Worm (Caenorhabditis elegans): ENCODE data around the gene smf-3.

smf-3 gene

ce11 chrIV:2618611-2619010, at the start of gene smf-3:
smf-3 (plus strand) TSS chrIV:2618869.
- TF ChIP-seq flt-1 (GFP tag; IDR thresholded peaks at IDR 0.05) = no peak
- TF ChIP-seq T22C8.4 (GFP tag; IDR thresholded peaks at IDR 0.05) = no peak
- TF ChIP-seq ztf-29 (GFP tag; IDR thresholded peaks at IDR 0.05) = no peak
- TF ChIP-seq ztf-23 (GFP tag; IDR thresholded peaks at IDR 0.05) = no peak
- TF ChIP-seq klf-2 (GFP tag; conservative IDR thresholded peaks at IDR 0.05) = no peak
- no peak for TF ChIP-seq tab-1 (GFP tag; IDR thresholded peaks at IDR 0.05)
- no peak for TF ChIP-seq ref-1 (GFP tag; conservative IDR thresholded peaks at IDR 0.05)
- TF ChIP-seq cog-1 (tag; optimal IDR thresholded peaks at IDR 0.05) = no peak
- TF ChIP-seq med-1 (GFP tag; optimal IDR thresholded peaks at IDR 0.05; ENCODE audit: insufficient read depth) = no peak

- TF ChIP-seq flt-1 (GFP tag; IDR thresholded peaks at IDR 0.05) (no peak), klf-2 (GFP tag; conservative IDR thresholded peaks at IDR 0.05) (no peak), cog-1 (tag; optimal IDR thresholded peaks at IDR 0.05) (no peak), ref-1 (GFP tag; conservative IDR thresholded peaks at IDR 0.05) (no peak), tab-1 (GFP tag; IDR thresholded peaks at IDR 0.05) (no peak), T22C8.4 (GFP tag; IDR thresholded peaks at IDR 0.05) (no peak), ztf-29 (GFP tag; IDR thresholded peaks at IDR 0.05) (no peak), med-1 (GFP tag; optimal IDR thresholded peaks at IDR 0.05; ENCODE audit: insufficient read depth) (no peak), ztf-23 (GFP tag; IDR thresholded peaks at IDR 0.05) (no peak)
Measured at ce11 chrIV:2572107-2572506, 46.6 kb upstream of the smf-3 start, which contains the start of gene Y69A2AR.51. Y69A2AR.51 (plus strand) TSS chrIV:2572407.

ce11 chrIV:2573122-2573521, 45.5 kb upstream of the smf-3 start:
- TF ChIP-seq cog-1 (tag; optimal IDR thresholded peaks at IDR 0.05) (no peak), T22C8.4 (GFP tag; IDR thresholded peaks at IDR 0.05) (no peak), ztf-29 (GFP tag; IDR thresholded peaks at IDR 0.05) (no peak), klf-2 (GFP tag; conservative IDR thresholded peaks at IDR 0.05) (no peak), flt-1 (GFP tag; IDR thresholded peaks at IDR 0.05) (no peak), ztf-23 (GFP tag; IDR thresholded peaks at IDR 0.05) (no peak), tab-1 (GFP tag; IDR thresholded peaks at IDR 0.05) (no peak), med-1 (GFP tag; optimal IDR thresholded peaks at IDR 0.05; ENCODE audit: insufficient read depth) (no peak), ref-1 (GFP tag; conservative IDR thresholded peaks at IDR 0.05) (no peak)

ce11 chrIV:2581483-2581882, 37.2 kb upstream of the smf-3 start, which contains the start of gene nhr-242:
nhr-242 (minus strand) TSS chrIV:2581583.
- TF ChIP-seq cog-1 (tag; optimal IDR thresholded peaks at IDR 0.05) (no peak), ztf-23 (GFP tag; IDR thresholded peaks at IDR 0.05) (no peak), flt-1 (GFP tag; IDR thresholded peaks at IDR 0.05) (no peak), ref-1 (GFP tag; conservative IDR thresholded peaks at IDR 0.05) (no peak), med-1 (GFP tag; optimal IDR thresholded peaks at IDR 0.05; ENCODE audit: insufficient read depth) (no peak), T22C8.4 (GFP tag; IDR thresholded peaks at IDR 0.05) (no peak), tab-1 (GFP tag; IDR thresholded peaks at IDR 0.05) (no peak), klf-2 (GFP tag; conservative IDR thresholded peaks at IDR 0.05) (no peak), ztf-29 (GFP tag; IDR thresholded peaks at IDR 0.05) (no peak)

- TF ChIP-seq ref-1 (GFP tag; conservative IDR thresholded peaks at IDR 0.05) = no peak
- TF ChIP-seq klf-2 (GFP tag; conservative IDR thresholded peaks at IDR 0.05) = no peak
- TF ChIP-seq flt-1 (GFP tag; IDR thresholded peaks at IDR 0.05) = no peak
- TF ChIP-seq med-1 (GFP tag; optimal IDR thresholded peaks at IDR 0.05; ENCODE audit: insufficient read depth) = no peak
- no peak for TF ChIP-seq cog-1 (tag; optimal IDR thresholded peaks at IDR 0.05)
- no peak for TF ChIP-seq T22C8.4 (GFP tag; IDR thresholded peaks at IDR 0.05)
- no peak for TF ChIP-seq ztf-23 (GFP tag; IDR thresholded peaks at IDR 0.05)
- TF ChIP-seq tab-1 (GFP tag; IDR thresholded peaks at IDR 0.05) = no peak
- no peak for TF ChIP-seq ztf-29 (GFP tag; IDR thresholded peaks at IDR 0.05)
Measured at ce11 chrIV:2597417-2597816, 21.3 kb upstream of the smf-3 start, which contains the start of gene Y69A2AR.47. Y69A2AR.47 (plus strand) TSS chrIV:2597717.

ce11 chrIV:2599634-2600033, 19.0 kb upstream of the smf-3 start:
- TF ChIP-seq T22C8.4 (GFP tag; IDR thresholded peaks at IDR 0.05) (peak; percentile 9; the same call in 1 of the 2 replicates), ztf-23 (GFP tag; IDR thresholded peaks at IDR 0.05) (no peak)

ce11 chrIV:2600841-2601240, 17.8 kb upstream of the smf-3 start, which contains the start of gene epg-9:
epg-9 (plus strand) TSS chrIV:2601141.
- TF ChIP-seq tab-1 (GFP tag; IDR thresholded peaks at IDR 0.05) (no peak), klf-2 (GFP tag; conservative IDR thresholded peaks at IDR 0.05) (no peak), ztf-23 (GFP tag; IDR thresholded peaks at IDR 0.05) (no peak), med-1 (GFP tag; optimal IDR thresholded peaks at IDR 0.05; ENCODE audit: insufficient read depth) (no peak), ztf-29 (GFP tag; IDR thresholded peaks at IDR 0.05) (no peak), cog-1 (tag; optimal IDR thresholded peaks at IDR 0.05) (no peak), flt-1 (GFP tag; IDR thresholded peaks at IDR 0.05) (no peak), T22C8.4 (GFP tag; IDR thresholded peaks at IDR 0.05) (no peak)

ce11 chrIV:2601988-2602861, 16.4 kb upstream of the smf-3 start:
- peak; percentile 43 for TF ChIP-seq cog-1 (tag; optimal IDR thresholded peaks at IDR 0.05)
- peak; percentile 49; the same call in 1 of the 2 replicates for TF ChIP-seq flt-1 (GFP tag; IDR thresholded peaks at IDR 0.05)
- TF ChIP-seq ztf-29 (GFP tag; IDR thresholded peaks at IDR 0.05) = no peak
- no peak for TF ChIP-seq med-1 (GFP tag; optimal IDR thresholded peaks at IDR 0.05; ENCODE audit: insufficient read depth)
- TF ChIP-seq ztf-23 (GFP tag; IDR thresholded peaks at IDR 0.05) = 0 out of 2 replicates have a peak, but pooled peaks have one; percentile 54
- 0 out of 2 replicates have a peak, but pooled peaks have one; percentile 9 for TF ChIP-seq klf-2 (GFP tag; conservative IDR thresholded peaks at IDR 0.05)
- TF ChIP-seq tab-1 (GFP tag; IDR thresholded peaks at IDR 0.05) = no peak
- no peak for TF ChIP-seq ref-1 (GFP tag; conservative IDR thresholded peaks at IDR 0.05)
- peak; percentile 7; the same call in 1 of the 2 replicates for TF ChIP-seq T22C8.4 (GFP tag; IDR thresholded peaks at IDR 0.05)

- TF ChIP-seq cog-1 (tag; optimal IDR thresholded peaks at IDR 0.05) (no peak), ztf-23 (GFP tag; IDR thresholded peaks at IDR 0.05) (no peak), tab-1 (GFP tag; IDR thresholded peaks at IDR 0.05) (no peak), ztf-29 (GFP tag; IDR thresholded peaks at IDR 0.05) (no peak), ref-1 (GFP tag; conservative IDR thresholded peaks at IDR 0.05) (no peak), med-1 (GFP tag; optimal IDR thresholded peaks at IDR 0.05; ENCODE audit: insufficient read depth) (no peak), T22C8.4 (GFP tag; IDR thresholded peaks at IDR 0.05) (no peak), flt-1 (GFP tag; IDR thresholded peaks at IDR 0.05) (no peak)
Measured at ce11 chrIV:2602862-2603189, 15.8 kb upstream of the smf-3 start.
